Fruit fly (Drosophila melanogaster): ENCODE data around the gene Tasp1.

DNA sequence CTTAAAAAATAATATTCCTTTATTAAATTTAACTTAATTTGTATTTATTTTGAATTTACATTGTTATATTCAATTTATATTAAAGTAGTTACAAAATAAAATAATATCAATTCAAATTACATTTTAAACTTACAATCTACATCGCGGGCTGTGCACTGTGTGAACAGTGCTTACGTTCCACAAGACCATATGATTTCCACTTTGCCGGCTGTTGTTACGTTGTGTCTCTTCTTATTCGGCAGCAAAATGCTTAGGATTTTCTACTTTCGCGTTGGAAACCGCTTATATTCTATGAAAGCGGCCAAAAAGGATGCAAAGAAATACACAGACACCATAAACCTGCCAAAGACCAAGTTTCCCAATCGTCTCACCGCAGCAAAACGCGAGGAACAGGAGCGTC lies 12.7 kb upstream of the Tasp1 start, which contains the start of gene IleRS-m:
- TF ChIP-seq CG17806 (tag; optimal IDR thresholded peaks at IDR 0.05) (no peak), CG9948 (tag; optimal IDR thresholded peaks at IDR 0.05) (no peak), gl (tag; optimal IDR thresholded peaks at IDR 0.05) (no peak), EcR (GFP tag; optimal IDR thresholded peaks at IDR 0.05) (no peak), Pif1A (GFP tag; optimal IDR thresholded peaks at IDR 0.05) (no peak), rn (GFP tag; IDR thresholded peaks at IDR 0.05) (no peak), Snoo (tag; optimal IDR thresholded peaks at IDR 0.05) (no peak), CG10348 (GFP tag; IDR thresholded peaks at IDR 0.05) (no peak), CG8159 (tag; optimal IDR thresholded peaks at IDR 0.05) (no peak), CG14655 (GFP tag; optimal IDR thresholded peaks at IDR 0.05) (no peak), Ets98B (GFP tag; IDR thresholded peaks at IDR 0.05) (no peak)
